Worm (Caenorhabditis elegans): ENCODE measurements around the gene snr-1.
"Not testable (repeated sequence)": the region's sequence is repeated elsewhere in the genome, so short reads cannot be mapped to it uniquely, and the experiment has no call there.

snr-1 gene

ce11 chrIV:17045691-17046090 is 42.2 kb upstream of the snr-1 start, which contains the start of gene clec-195:
Gene clec-195 (minus strand): TSS chrIV:17045791.
- TF ChIP-seq mep-1 (tag; optimal IDR thresholded peaks at IDR 0.05) (no peak), ces-1 (GFP tag; optimal IDR thresholded peaks at IDR 0.05) (no peak), bed-3 (GFP tag; optimal IDR thresholded peaks at IDR 0.05) (no peak), blmp-1 (tag; optimal IDR thresholded peaks at IDR 0.05) (no peak), ceh-83 (GFP tag; optimal IDR thresholded peaks at IDR 0.05) (no peak)

ce11 chrIV:17048257-17048656 is 39.6 kb upstream of the snr-1 start, which contains the start of gene athp-3:
Gene athp-3 (minus strand): TSS chrIV:17048357.
- no peak for TF ChIP-seq sem-2 (GFP tag; optimal IDR thresholded peaks at IDR 0.05)
- no peak for TF ChIP-seq lin-32 (GFP tag; optimal IDR thresholded peaks at IDR 0.05)
- no peak for TF ChIP-seq ceh-43 (GFP tag; optimal IDR thresholded peaks at IDR 0.05)
- no peak for TF ChIP-seq unc-120 (tag; optimal IDR thresholded peaks at IDR 0.05; ENCODE audit: poor library complexity, severe bottlenecking)
- TF ChIP-seq nhr-2 (tag; optimal IDR thresholded peaks at IDR 0.05): no peak

- TF ChIP-seq unc-120 (tag; optimal IDR thresholded peaks at IDR 0.05; ENCODE audit: poor library complexity, severe bottlenecking): no peak
- TF ChIP-seq sptf-1 (tag; optimal IDR thresholded peaks at IDR 0.05): no peak
- TF ChIP-seq lin-32 (GFP tag; optimal IDR thresholded peaks at IDR 0.05): no peak
Observed at ce11 chrIV:17053261-17053660, 34.6 kb upstream of the snr-1 start, which contains the start of gene Y116A8C.23. Gene Y116A8C.23 (plus strand): TSS chrIV:17053561.

ce11 chrIV:17058036-17058435 is 29.8 kb upstream of the snr-1 start, which contains the start of gene Y116A8C.44:
Gene Y116A8C.44 (minus strand): TSS chrIV:17058136.
- TF ChIP-seq ceh-43 (GFP tag; optimal IDR thresholded peaks at IDR 0.05) (no peak), elt-1 (tag; optimal IDR thresholded peaks at IDR 0.05; ENCODE audit: borderline replicate concordance, insufficient read depth) (no peak), lin-32 (GFP tag; optimal IDR thresholded peaks at IDR 0.05) (no peak), hlh-1 (tag; optimal IDR thresholded peaks at IDR 0.05) (no peak), nhr-2 (tag; optimal IDR thresholded peaks at IDR 0.05) (no peak), nhr-12 (tag; optimal IDR thresholded peaks at IDR 0.05) (no peak), lsy-2 (tag; optimal IDR thresholded peaks at IDR 0.05) (no peak)

ce11 chrIV:17063700-17064099 is 24.1 kb upstream of the snr-1 start, which contains the start of gene Y116A8C.467:
Gene Y116A8C.467 (minus strand): TSS chrIV:17063800.
- not testable (repeated sequence) for TF ChIP-seq snpc-4, pha-4, sptf-1 (tag; optimal IDR thresholded peaks at IDR 0.05)

ce11 chrIV:17064937-17065336 is 22.9 kb upstream of the snr-1 start, which contains the start of gene Y116A8C.465:
Gene Y116A8C.465 (plus strand): TSS chrIV:17065237.
- TF ChIP-seq tbx-8, ces-1, ceh-43 (GFP tag; optimal IDR thresholded peaks at IDR 0.05): not testable (repeated sequence)

ce11 chrIV:17070791-17071190 is 17.1 kb upstream of the snr-1 start, which contains the start of gene Y116A8C.24:
Gene Y116A8C.24 (minus strand): TSS chrIV:17070891.
- not testable (repeated sequence) for TF ChIP-seq zip-8 (tag; optimal IDR thresholded peaks at IDR 0.05); nhr-237 (tag; optimal IDR thresholded peaks at IDR 0.05); sem-2 (GFP tag; optimal IDR thresholded peaks at IDR 0.05)

ce11 chrIV:17078649-17079048 is 9.2 kb upstream of the snr-1 start, which contains the start of gene Y116A8C.25:
Gene Y116A8C.25 (minus strand): TSS chrIV:17078749.
- TF ChIP-seq ztf-11 (tag; optimal IDR thresholded peaks at IDR 0.05) (no peak), flh-1 (GFP tag; optimal IDR thresholded peaks at IDR 0.05) (no peak), drap-1 (GFP tag; optimal IDR thresholded peaks at IDR 0.05) (no peak), M03D4.4 (tag; optimal IDR thresholded peaks at IDR 0.05) (no peak), nhr-12 (tag; optimal IDR thresholded peaks at IDR 0.05) (no peak), pha-4 (tag; optimal IDR thresholded peaks at IDR 0.05) (no peak), nhr-237 (tag; optimal IDR thresholded peaks at IDR 0.05) (no peak), lsy-2 (tag; optimal IDR thresholded peaks at IDR 0.05) (no peak), zip-8 (tag; optimal IDR thresholded peaks at IDR 0.05) (no peak), sem-2 (GFP tag; optimal IDR thresholded peaks at IDR 0.05) (no peak), lin-13 (tag; optimal IDR thresholded peaks at IDR 0.05) (no peak), hlh-1 (tag; optimal IDR thresholded peaks at IDR 0.05) (no peak), nhr-2 (tag; optimal IDR thresholded peaks at IDR 0.05) (no peak), ces-1 (GFP tag; optimal IDR thresholded peaks at IDR 0.05) (no peak), bed-3 (GFP tag; optimal IDR thresholded peaks at IDR 0.05) (no peak), tbx-8 (GFP tag; optimal IDR thresholded peaks at IDR 0.05) (no peak), unc-120 (tag; optimal IDR thresholded peaks at IDR 0.05; ENCODE audit: poor library complexity, severe bottlenecking) (no peak), nhr-28 (tag; optimal IDR thresholded peaks at IDR 0.05) (no peak), ceh-83 (GFP tag; optimal IDR thresholded peaks at IDR 0.05) (no peak)
